In genomic region chrIV:2885260-2885659, ce11 we compare ENCODE assay signal across 5 worm cellular contexts.
TF ChIP-seq lines count a peak whose summit lies in the region.

No protein-coding gene starts in this region.

TF ChIP-seq in whole organism, L1 larva, 84 proteins besides CTCF, POLR2A, EP300 and RAD21:
- TF ChIP-seq rnt-1 (tag; optimal IDR thresholded peaks at IDR 0.05; lab: Kevin White, UChicago) (peak; percentile 54), dsc-1 (tag; optimal IDR thresholded peaks at IDR 0.05; lab: Kevin White, UChicago) (peak; percentile 38), unc-130 (tag; optimal IDR thresholded peaks at IDR 0.05; lab: Kevin White, UChicago) (peak; percentile 5), nhr-71 (tag; optimal IDR thresholded peaks at IDR 0.05; lab: Kevin White, UChicago) (no peak)

TF ChIP-seq in whole organism, L2 larva, 48 proteins besides CTCF, POLR2A, EP300 and RAD21:
- TF ChIP-seq lin-39 (tag; optimal IDR thresholded peaks at IDR 0.05; lab: Kevin White, UChicago) (no peak), R02D3.7 (tag; optimal IDR thresholded peaks at IDR 0.05; lab: Kevin White, UChicago) (no peak), nhr-129 (tag; optimal IDR thresholded peaks at IDR 0.05; lab: Kevin White, UChicago) (peak; percentile 26), snpc-4 (tag; optimal IDR thresholded peaks at IDR 0.05; lab: Kevin White, UChicago) (no peak), lsy-2 (tag; optimal IDR thresholded peaks at IDR 0.05; lab: Kevin White, UChicago) (peak in 1 of 2 experiments; percentile 11), ztf-1 (GFP tag; conservative IDR thresholded peaks at IDR 0.05; lab: Robert Waterston, UW) (no peak), elt-3 (tag; optimal IDR thresholded peaks at IDR 0.05; lab: Kevin White, UChicago) (no peak), lin-13 (GFP tag; optimal IDR thresholded peaks at IDR 0.05; lab: Kevin White, UChicago) (no peak), nhr-6 (tag; optimal IDR thresholded peaks at IDR 0.05; lab: Kevin White, UChicago) (no peak), nhr-25 (tag; optimal IDR thresholded peaks at IDR 0.05; lab: Kevin White, UChicago) (no peak), Y55F3AM.14 (GFP tag; optimal IDR thresholded peaks at IDR 0.05; lab: Kevin White, UChicago) (no peak), mab-5 (tag; optimal IDR thresholded peaks at IDR 0.05; lab: Kevin White, UChicago) (no peak), F13H6.1 (tag; optimal IDR thresholded peaks at IDR 0.05; lab: Kevin White, UChicago) (peak; percentile 94), ztf-11 (tag; optimal IDR thresholded peaks at IDR 0.05; lab: Kevin White, UChicago) (no peak)

TF ChIP-seq in whole organism, L3 larva, 47 proteins besides CTCF, POLR2A, EP300 and RAD21:
- peak; percentile 37 for TF ChIP-seq nfya-1 (tag; optimal IDR thresholded peaks at IDR 0.05; lab: Kevin White, UChicago; ENCODE audit: insufficient read depth)
- TF ChIP-seq nhr-28 (tag; optimal IDR thresholded peaks at IDR 0.05; lab: Kevin White, UChicago), result no peak

TF ChIP-seq in whole organism, late embryonic, 69 proteins besides CTCF, POLR2A, EP300 and RAD21:
- TF ChIP-seq unc-86 (tag; optimal IDR thresholded peaks at IDR 0.05; lab: Kevin White, UChicago) (no peak), unc-55 (GFP tag; optimal IDR thresholded peaks at IDR 0.05; lab: Kevin White, UChicago) (peak; percentile 20)

TF ChIP-seq in whole organism, mixed stage, embryonic, 35 proteins besides CTCF, POLR2A, EP300 and RAD21:
- TF ChIP-seq nhr-2 (tag; optimal IDR thresholded peaks at IDR 0.05; lab: Kevin White, UChicago) (no peak), hlh-1 (tag; optimal IDR thresholded peaks at IDR 0.05; lab: Kevin White, UChicago) (peak; percentile 36), unc-120 (tag; optimal IDR thresholded peaks at IDR 0.05; lab: Kevin White, UChicago; ENCODE audit: poor library complexity, severe bottlenecking) (peak; percentile 1), unc-62 (GFP tag; optimal IDR thresholded peaks at IDR 0.05; lab: Kevin White, UChicago) (peak; percentile 39), elt-3 (tag; optimal IDR thresholded peaks at IDR 0.05; lab: Kevin White, UChicago) (no peak), nhr-76 (tag; optimal IDR thresholded peaks at IDR 0.05; lab: Kevin White, UChicago) (no peak)

Comparison
In these comparisons a context has a peak if more than half of its experiments do, and no peak if none do; other contexts are left out.
1. Of the 10 proteins assayed by ChIP-seq in both whole organism, L1 larva and whole organism, late embryonic: peak only in whole organism, L1 larva: rnt-1; only in whole organism, late embryonic: none; in both: none; in neither: 9.